Worm (Caenorhabditis elegans): Measurements from ENCODE around the gene aexr-3.

The aexr-3 gene

ce11 chrX:8957974-8958373, 3.0 kb downstream of the aexr-3 start:
- TF ChIP-seq elt-3 (tag; optimal IDR thresholded peaks at IDR 0.05) (no peak), sma-9 (GFP tag; optimal IDR thresholded peaks at IDR 0.05) (peak; percentile 5), sma-9 (tag; optimal IDR thresholded peaks at IDR 0.05) (no peak)

- TF ChIP-seq lin-39 (tag; optimal IDR thresholded peaks at IDR 0.05) (no peak), ztf-1 (GFP tag; conservative IDR thresholded peaks at IDR 0.05) (no peak), ceh-16 (tag; optimal IDR thresholded peaks at IDR 0.05) (no peak), Y55F3AM.14 (GFP tag; optimal IDR thresholded peaks at IDR 0.05) (no peak), elt-1 (tag; optimal IDR thresholded peaks at IDR 0.05) (no peak), alr-1 (tag; optimal IDR thresholded peaks at IDR 0.05) (no peak), unc-39 (tag; optimal IDR thresholded peaks at IDR 0.05) (no peak), elt-3 (tag; optimal IDR thresholded peaks at IDR 0.05) (no peak), nhr-129 (tag; optimal IDR thresholded peaks at IDR 0.05) (no peak), F13H6.1 (tag; optimal IDR thresholded peaks at IDR 0.05) (no peak)
Observed at ce11 chrX:8955808-8956207, 5.2 kb downstream of the aexr-3 start.

ce11 chrX:8953011-8953410, 8.0 kb downstream of the aexr-3 start:
- TF ChIP-seq alr-1 (tag; optimal IDR thresholded peaks at IDR 0.05) (no peak), nhr-23 (tag; optimal IDR thresholded peaks at IDR 0.05) (no peak), ceh-16 (tag; optimal IDR thresholded peaks at IDR 0.05) (no peak), nhr-77 (tag; optimal IDR thresholded peaks at IDR 0.05) (no peak), fos-1 (tag; optimal IDR thresholded peaks at IDR 0.05) (no peak), unc-62 (GFP tag; optimal IDR thresholded peaks at IDR 0.05) (no peak), nhr-12 (tag; optimal IDR thresholded peaks at IDR 0.05) (no peak), lin-39 (tag; optimal IDR thresholded peaks at IDR 0.05) (no peak), ztf-11 (tag; optimal IDR thresholded peaks at IDR 0.05) (no peak), mdl-1 (tag; optimal IDR thresholded peaks at IDR 0.05) (no peak), nhr-11 (tag; optimal IDR thresholded peaks at IDR 0.05) (no peak), nhr-129 (tag; optimal IDR thresholded peaks at IDR 0.05) (no peak), mab-5 (tag; optimal IDR thresholded peaks at IDR 0.05) (no peak), unc-39 (tag; optimal IDR thresholded peaks at IDR 0.05) (no peak), F13H6.1 (tag; optimal IDR thresholded peaks at IDR 0.05) (no peak), gmeb-1 (tag; optimal IDR thresholded peaks at IDR 0.05) (no peak), nhr-6 (tag; optimal IDR thresholded peaks at IDR 0.05) (no peak), ceh-82 (tag; optimal IDR thresholded peaks at IDR 0.05) (no peak)

- no peak for TF ChIP-seq ztf-1 (GFP tag; conservative IDR thresholded peaks at IDR 0.05)
- peak in 1 of 2 experiments; percentile 15 for TF ChIP-seq lsy-2 (tag; optimal IDR thresholded peaks at IDR 0.05)
- TF ChIP-seq mab-5 (tag; optimal IDR thresholded peaks at IDR 0.05): no peak
- TF ChIP-seq Y55F3AM.14 (GFP tag; optimal IDR thresholded peaks at IDR 0.05): peak; percentile 18
- peak; percentile 47 for TF ChIP-seq unc-55 (GFP tag; optimal IDR thresholded peaks at IDR 0.05)
- no peak for TF ChIP-seq aly-2 (tag; optimal IDR thresholded peaks at IDR 0.05)
- no peak for TF ChIP-seq nhr-25 (tag; optimal IDR thresholded peaks at IDR 0.05)
- peak; percentile 6 for TF ChIP-seq F13H6.1 (tag; optimal IDR thresholded peaks at IDR 0.05)
- peak; percentile 8 for TF ChIP-seq snpc-4 (tag; optimal IDR thresholded peaks at IDR 0.05)
Observed at ce11 chrX:8952007-8952406, 9.0 kb downstream of the aexr-3 start.

ce11 chrX:8950507-8951028, 10.4 kb downstream of the aexr-3 start, which contains the start of gene trk-1:
Gene trk-1, minus strand, starts transcription at chrX:8950978.
- TF ChIP-seq unc-55 (GFP tag; optimal IDR thresholded peaks at IDR 0.05): no peak
- TF ChIP-seq egl-27 (tag; optimal IDR thresholded peaks at IDR 0.05): no peak
- TF ChIP-seq R02D3.7 (tag; optimal IDR thresholded peaks at IDR 0.05): no peak
- no peak for TF ChIP-seq mdl-1 (tag; optimal IDR thresholded peaks at IDR 0.05)
- TF ChIP-seq elt-1 (tag; optimal IDR thresholded peaks at IDR 0.05): no peak
- no peak for TF ChIP-seq sma-3 (GFP tag; optimal IDR thresholded peaks at IDR 0.05)
- TF ChIP-seq mab-5 (tag; optimal IDR thresholded peaks at IDR 0.05): no peak
- no peak for TF ChIP-seq unc-39 (tag; optimal IDR thresholded peaks at IDR 0.05)
- no peak for TF ChIP-seq ztf-4 (tag; optimal IDR thresholded peaks at IDR 0.05)
- TF ChIP-seq nhr-10 (tag; optimal IDR thresholded peaks at IDR 0.05): no peak
- no peak for TF ChIP-seq unc-62 (GFP tag; optimal IDR thresholded peaks at IDR 0.05)
- no peak for TF ChIP-seq nhr-11 (tag; optimal IDR thresholded peaks at IDR 0.05)
- no peak for TF ChIP-seq snpc-4 (tag; optimal IDR thresholded peaks at IDR 0.05)
- no peak for TF ChIP-seq ztf-1 (GFP tag; conservative IDR thresholded peaks at IDR 0.05)
- no peak for TF ChIP-seq ceh-82 (tag; optimal IDR thresholded peaks at IDR 0.05)
- no peak for TF ChIP-seq blmp-1 (tag; optimal IDR thresholded peaks at IDR 0.05; ENCODE audit: insufficient read depth)
